Worm (Caenorhabditis elegans): ENCODE results near the gene col-10.

The col-10 gene

ce11 chrV:9175218-9175837, 10.2 kb upstream of the col-10 start, which contains the start of gene spas-1 (continued):
- TF ChIP-seq hif-1 (tag; optimal IDR thresholded peaks at IDR 0.05): peak in 1 of 2 experiments; percentile 51
- TF ChIP-seq mep-1 (tag; optimal IDR thresholded peaks at IDR 0.05): peak; percentile 94
- TF ChIP-seq F44E2.7 (GFP tag; IDR thresholded peaks at IDR 0.05): no peak
- TF ChIP-seq Y48G9A.11 (GFP tag; IDR thresholded peaks at IDR 0.05): no peak
- TF ChIP-seq attf-4 (tag; optimal IDR thresholded peaks at IDR 0.05): no peak
- no peak for TF ChIP-seq dmd-9 (GFP tag; IDR thresholded peaks at IDR 0.05)
- TF ChIP-seq lin-13 (GFP tag; optimal IDR thresholded peaks at IDR 0.05): peak; percentile 76
- peak; percentile 50 for TF ChIP-seq F37D6.2 (tag; optimal IDR thresholded peaks at IDR 0.05)
- no peak for TF ChIP-seq madf-9 (GFP tag; conservative IDR thresholded peaks at IDR 0.05)
- peak; percentile 88 for TF ChIP-seq T26A8.4 (GFP tag; IDR thresholded peaks at IDR 0.05)
- TF ChIP-seq Y105C5A.15 (GFP tag; IDR thresholded peaks at IDR 0.05): no peak
- TF ChIP-seq ama-1 (optimal IDR thresholded peaks at IDR 0.05): no peak
- no peak for TF ChIP-seq F26F4.8 (GFP tag; conservative IDR thresholded peaks at IDR 0.05)
- TF ChIP-seq fkh-10 (GFP tag; optimal IDR thresholded peaks at IDR 0.05): peak; percentile 80
- TF ChIP-seq lin-1 (GFP tag; IDR thresholded peaks at IDR 0.05): no peak
- TF ChIP-seq F10B5.3 (tag; optimal IDR thresholded peaks at IDR 0.05): no peak
- TF ChIP-seq zfp-3 (GFP tag; conservative IDR thresholded peaks at IDR 0.05): 0 out of 2 replicates have a peak, but pooled peaks have one; percentile 19
- TF ChIP-seq hmg-1.1 (GFP tag; IDR thresholded peaks at IDR 0.05): peak; percentile 65
- TF ChIP-seq mxl-2 (GFP tag; conservative IDR thresholded peaks at IDR 0.05): no peak
- TF ChIP-seq nhr-76 (tag; optimal IDR thresholded peaks at IDR 0.05): peak; percentile 11
- TF ChIP-seq nhr-41 (GFP tag; IDR thresholded peaks at IDR 0.05): no peak
- peak; percentile 85 for TF ChIP-seq aha-1 (tag)
- TF ChIP-seq nhr-111 (GFP tag; optimal IDR thresholded peaks at IDR 0.05): no peak
- TF ChIP-seq spr-3 (GFP tag; optimal IDR thresholded peaks at IDR 0.05): no peak
- no peak for TF ChIP-seq daf-8 (GFP tag; IDR thresholded peaks at IDR 0.05)
- peak; percentile 74 for TF ChIP-seq nhr-28 (tag; optimal IDR thresholded peaks at IDR 0.05)
- peak in 1 of 2 experiments; percentile 20 for TF ChIP-seq daf-16 (GFP tag; optimal IDR thresholded peaks at IDR 0.05)
- TF ChIP-seq daf-16 (tag; optimal IDR thresholded peaks at IDR 0.05): peak; percentile 27
- TF ChIP-seq lin-29 (GFP tag; IDR thresholded peaks at IDR 0.05): no peak
- TF ChIP-seq nhr-10 (tag; optimal IDR thresholded peaks at IDR 0.05): no peak
- no peak for TF ChIP-seq aly-2 (tag; optimal IDR thresholded peaks at IDR 0.05)
- TF ChIP-seq mes-2 (tag; optimal IDR thresholded peaks at IDR 0.05; ENCODE audit: poor library complexity, severe bottlenecking): peak; percentile 89
- TF ChIP-seq F49E8.2 (tag; optimal IDR thresholded peaks at IDR 0.05; ENCODE audit: borderline replicate concordance): peak; percentile 42
- peak; percentile 87 for TF ChIP-seq T20F7.1 (GFP tag; optimal IDR thresholded peaks at IDR 0.05)
- TF ChIP-seq D1046.2 (GFP tag; IDR thresholded peaks at IDR 0.05): no peak
- TF ChIP-seq pqm-1 (tag; optimal IDR thresholded peaks at IDR 0.05): peak; percentile 34
- peak; percentile 92 for TF ChIP-seq nhr-77 (tag; optimal IDR thresholded peaks at IDR 0.05)
- TF ChIP-seq nhr-6 (tag; optimal IDR thresholded peaks at IDR 0.05): peak; percentile 83
- no peak for TF ChIP-seq nhr-237 (tag; optimal IDR thresholded peaks at IDR 0.05)
- peak; percentile 86 for TF ChIP-seq rbr-2 (tag; optimal IDR thresholded peaks at IDR 0.05)
- TF ChIP-seq jun-1 (tag; optimal IDR thresholded peaks at IDR 0.05): peak; percentile 44
- TF ChIP-seq pha-4 (GFP tag; IDR thresholded peaks at IDR 0.05): no peak
- peak; percentile 54 for TF ChIP-seq pha-4 (tag; optimal IDR thresholded peaks at IDR 0.05)
- no peak for TF ChIP-seq daf-19 (GFP tag; conservative IDR thresholded peaks at IDR 0.05)
- no peak for TF ChIP-seq vab-7 (GFP tag; IDR thresholded peaks at IDR 0.05)
- peak; percentile 51 for TF ChIP-seq spr-1 (tag; optimal IDR thresholded peaks at IDR 0.05)
- TF ChIP-seq nhr-11 (tag; optimal IDR thresholded peaks at IDR 0.05): peak; percentile 74
- no peak for TF ChIP-seq snpc-4 (tag; optimal IDR thresholded peaks at IDR 0.05)
- peak; percentile 50 for TF ChIP-seq mxl-3 (GFP tag; optimal IDR thresholded peaks at IDR 0.05)
- TF ChIP-seq lin-39 (tag; optimal IDR thresholded peaks at IDR 0.05): no peak
- peak in 1 of 2 experiments; percentile 96 for TF ChIP-seq unc-62 (GFP tag; optimal IDR thresholded peaks at IDR 0.05 in 1 of 2)
- TF ChIP-seq unc-62 (tag; optimal IDR thresholded peaks at IDR 0.05): no peak
- no peak for TF ChIP-seq ceh-62 (tag; optimal IDR thresholded peaks at IDR 0.05)
